Worm (Caenorhabditis elegans) whole organism, young adult: ENCODE measurements around the gene Y41E3.8.
A peak's percentile ranks its signal among the peaks of the same experiment; 100 is the strongest.
"Not testable (repeated sequence)": the region's sequence is repeated elsewhere in the genome, so short reads cannot be mapped to it uniquely, and the experiment has no call there.

Experiments
- B0019.2 ChIP-seq: fragments of 200-800 bp; sonication (Bioruptor generic); conservative IDR thresholded peaks from 2 replicates; pipeline ENCODE4 v1.3.6; 2022; ENCODE audit warnings: missing genetic modification reagents, missing genetic modification characterization, missing compliant biosample characterization
- C17E4.6 ChIP-seq: fragments of 200-800 bp; sonication (Bioruptor generic); IDR thresholded peaks from 2 replicates; pipeline ENCODE4 v1.3.6; 2022; ENCODE audit warnings: missing genetic modification reagents, missing genetic modification characterization, missing compliant biosample characterization
- D2030.7 ChIP-seq: fragments of 200-800 bp; sonication (Bioruptor generic); IDR thresholded peaks from 2 replicates; pipeline ENCODE4 v1.3.6; 2022; ENCODE audit warnings: missing genetic modification reagents, missing genetic modification characterization, missing compliant biosample characterization
- F37B4.10 ChIP-seq: fragments of 200-800 bp; sonication (Bioruptor generic); IDR thresholded peaks from 2 replicates; pipeline ENCODE4 v1.3.6; 2022; ENCODE audit warnings: missing genetic modification characterization, missing compliant biosample characterization
- F39B2.1 ChIP-seq: fragments of 200-800 bp; sonication (Bioruptor generic); IDR thresholded peaks from 2 replicates; pipeline ENCODE4 v1.3.6; 2022; ENCODE audit warnings: missing genetic modification reagents, missing genetic modification characterization, missing compliant biosample characterization
- F57A8.1 ChIP-seq: fragments of 200-800 bp; sonication (Bioruptor generic); optimal IDR thresholded peaks from 2 replicates; lab custom pipeline; 2018; ENCODE audit warnings: mild to moderate bottlenecking, missing genetic modification characterization, moderate library complexity, missing compliant biosample characterization
- K11D2.4 ChIP-seq: fragments of 200-800 bp; sonication (Bioruptor generic); IDR thresholded peaks from 2 replicates; pipeline ENCODE4 v1.3.6; 2022; ENCODE audit warnings: missing genetic modification reagents, missing genetic modification characterization, missing compliant biosample characterization
- Y53G8AR.9 ChIP-seq: fragments of 200-800 bp; sonication (Bioruptor generic); conservative IDR thresholded peaks from 2 replicates; pipeline ENCODE4 v1.3.6; 2022; ENCODE audit warnings: missing genetic modification reagents, missing genetic modification characterization, missing compliant biosample characterization
- Y67H2A.10 ChIP-seq: fragments of 200-800 bp; sonication (Bioruptor generic); conservative IDR thresholded peaks from 2 replicates; pipeline ENCODE4 v1.3.6; 2022; ENCODE audit warnings: missing genetic modification reagents, missing genetic modification characterization, missing compliant biosample characterization
- aptf-2 ChIP-seq: fragments of 200-800 bp; sonication (Bioruptor generic); conservative IDR thresholded peaks from 2 replicates; pipeline ENCODE4 v1.3.6; 2022; ENCODE audit warnings: missing genetic modification reagents, missing genetic modification characterization, missing compliant biosample characterization
- aptf-3 ChIP-seq: fragments of 200-800 bp; sonication (Bioruptor generic); IDR thresholded peaks from 2 replicates; pipeline ENCODE4 v1.3.6; 2022; ENCODE audit warnings: missing genetic modification characterization, missing compliant biosample characterization
- attf-3 ChIP-seq: fragments of 200-800 bp; sonication (Bioruptor generic); conservative IDR thresholded peaks from 2 replicates; pipeline ENCODE4 v1.3.6; 2022; ENCODE audit warnings: missing genetic modification reagents, missing genetic modification characterization, missing compliant biosample characterization
- attf-6 ChIP-seq: fragments of 200-800 bp; sonication (Bioruptor generic); IDR thresholded peaks from 2 replicates; pipeline ENCODE4 v1.3.6; 2022; ENCODE audit warnings: missing genetic modification reagents, missing genetic modification characterization, missing compliant biosample characterization
- bed-1 ChIP-seq: fragments of 200-800 bp; sonication (Bioruptor generic); IDR thresholded peaks from 2 replicates; pipeline ENCODE4 v1.3.6; 2022; ENCODE audit warnings: missing genetic modification reagents, missing genetic modification characterization, missing compliant biosample characterization
- cebp-1 ChIP-seq, 2 experiments: fragments of 200-800 bp in 1 of 2; sonication (Bioruptor generic) in 1 of 2; sonication (generic microtip) in 1 of 2; IDR thresholded peaks in 1 of 2; optimal IDR thresholded peaks in 1 of 2; 2 replicates each; pipeline versions ENCODE4 v1.3.6 to Lab custom; 2017 to 2022; ENCODE audit warnings: missing compliant biosample characterization in 2 of 2, missing genetic modification characterization in 2 of 2, mild to moderate bottlenecking in 1 of 2, missing genetic modification reagents in 1 of 2, moderate library complexity in 1 of 2
- cebp-2 ChIP-seq: fragments of 200-800 bp; sonication (Bioruptor generic); IDR thresholded peaks from 2 replicates; pipeline ENCODE4 v1.3.6; 2022; ENCODE audit warnings: missing genetic modification characterization, missing compliant biosample characterization
- ceh-58 ChIP-seq: fragments of 200-800 bp; sonication (Bioruptor generic); IDR thresholded peaks from 2 replicates; pipeline ENCODE4 v1.3.6; 2022; ENCODE audit warnings: missing genetic modification characterization, missing compliant biosample characterization
- die-1 ChIP-seq: sonication (generic microtip); optimal IDR thresholded peaks from 2 replicates; lab custom pipeline; 2016; ENCODE audit warnings: missing genotype, mild to moderate bottlenecking, missing genetic modification characterization, missing compliant biosample characterization
- dox-1 ChIP-seq: fragments of 200-800 bp; sonication (Bioruptor generic); IDR thresholded peaks from 2 replicates; pipeline ENCODE4 v1.3.6; 2022; ENCODE audit warnings: missing genetic modification reagents, missing genetic modification characterization, missing compliant biosample characterization
- egl-18 ChIP-seq: fragments of 200-800 bp; sonication (Bioruptor generic); IDR thresholded peaks from 2 replicates; pipeline ENCODE4 v1.3.6; 2022; ENCODE audit warnings: missing genetic modification reagents, missing genetic modification characterization, missing compliant biosample characterization
- egrh-3 ChIP-seq: fragments of 200-800 bp; sonication (Bioruptor generic); IDR thresholded peaks from 2 replicates; pipeline ENCODE4 v1.3.6; 2022; ENCODE audit warnings: missing genetic modification reagents, missing genetic modification characterization, missing compliant biosample characterization
- ekl-4 ChIP-seq: fragments of 200-800 bp; sonication (Bioruptor generic); IDR thresholded peaks from 2 replicates; pipeline ENCODE4 v1.3.6; 2022; ENCODE audit warnings: missing genetic modification reagents, missing genetic modification characterization, missing compliant biosample characterization
- hmg-20 ChIP-seq: fragments of 200-800 bp; sonication (Bioruptor generic); IDR thresholded peaks from 2 replicates; pipeline ENCODE4 v1.3.6; 2022; ENCODE audit warnings: missing genetic modification reagents, missing genetic modification characterization, missing compliant biosample characterization
- let-526 ChIP-seq: fragments of 200-800 bp; sonication (Bioruptor generic); IDR thresholded peaks from 2 replicates; pipeline ENCODE4 v1.3.6; 2022; ENCODE audit warnings: missing genetic modification reagents, missing genetic modification characterization, missing compliant biosample characterization
- lin-26 ChIP-seq: fragments of 200-800 bp; sonication (Bioruptor generic); IDR thresholded peaks from 2 replicates; pipeline ENCODE4 v1.3.6; 2022; ENCODE audit warnings: missing genetic modification reagents, missing genetic modification characterization, missing compliant biosample characterization
- lin-54 ChIP-seq: fragments of 200-800 bp; sonication (Bioruptor generic); optimal IDR thresholded peaks from 2 replicates; lab custom pipeline; 2018; ENCODE audit warnings: mild to moderate bottlenecking, missing genetic modification characterization, missing compliant biosample characterization
- lsl-1 ChIP-seq: fragments of 200-800 bp; sonication (Bioruptor generic); optimal IDR thresholded peaks from 2 replicates; lab custom pipeline; 2018; ENCODE audit warnings: mild to moderate bottlenecking, missing genetic modification characterization, moderate library complexity, missing compliant biosample characterization
- madf-3 ChIP-seq: fragments of 200-800 bp; sonication (Bioruptor generic); IDR thresholded peaks from 2 replicates; pipeline ENCODE4 v1.3.6; 2022; ENCODE audit warnings: missing genetic modification reagents, missing genetic modification characterization, missing compliant biosample characterization
- madf-6 ChIP-seq: fragments of 200-800 bp; sonication (Bioruptor generic); IDR thresholded peaks from 2 replicates; pipeline ENCODE4 v1.3.6; 2022; ENCODE audit warnings: missing genetic modification reagents, missing genetic modification characterization, missing compliant biosample characterization
- mcd-1 ChIP-seq: fragments of 200-800 bp; sonication (Bioruptor generic); IDR thresholded peaks from 2 replicates; pipeline ENCODE4 v1.3.6; 2022; ENCODE audit warnings: missing genetic modification reagents, missing genetic modification characterization, missing compliant biosample characterization
- mel-28 ChIP-seq: sonication (generic microtip); optimal IDR thresholded peaks from 2 replicates; lab custom pipeline; 2016; ENCODE audit warnings: borderline replicate concordance, mild to moderate bottlenecking, missing genetic modification characterization, missing compliant biosample characterization
- nfya-1 ChIP-seq: sonication (generic microtip); optimal IDR thresholded peaks from 2 replicates; lab custom pipeline; 2017; ENCODE audit warnings: antibody characterized with exemption, missing compliant biosample characterization, missing genetic modification characterization, borderline replicate concordance; ENCODE audit not compliant: insufficient read depth
- nfyb-1 ChIP-seq: fragments of 200-800 bp; sonication (Bioruptor generic); IDR thresholded peaks from 2 replicates; pipeline ENCODE4 v1.3.6; 2022; ENCODE audit warnings: missing genetic modification reagents, missing genetic modification characterization, missing compliant biosample characterization
- rcor-1 ChIP-seq: fragments of 200-800 bp; sonication (Bioruptor generic); IDR thresholded peaks from 2 replicates; pipeline ENCODE4 v1.3.6; 2022; ENCODE audit warnings: missing genetic modification reagents, missing genetic modification characterization, missing compliant biosample characterization
- rec-8 ChIP-seq, 2 experiments: sonication (generic microtip); optimal IDR thresholded peaks; 2 replicates each; lab custom pipeline; 2016; ENCODE audit warnings: mild to moderate bottlenecking in 2 of 2, missing genetic modification characterization in 2 of 2, missing genetic modification reagents in 2 of 2, missing genotype in 2 of 2, missing biosample characterization in 1 of 2, missing compliant biosample characterization in 1 of 2, moderate library complexity in 1 of 2
- snpc-4 ChIP-seq, 5 experiments: fragments of 150-350 bp in 1 of 5; sonication (generic microtip) in 4 of 5; optimal IDR thresholded peaks; 2 replicates each; lab custom pipeline; 2014 to 2018; ENCODE audit warnings: missing genetic modification characterization in 5 of 5, missing biosample characterization in 3 of 5, antibody characterized with exemption in 2 of 5, mild to moderate bottlenecking in 2 of 5, missing compliant biosample characterization in 2 of 5, missing genotype in 2 of 5, moderate library complexity in 2 of 5, missing genetic modification reagents in 1 of 5
- ztf-18 ChIP-seq: sonication (generic microtip); optimal IDR thresholded peaks from 2 replicates; lab custom pipeline; 2016; ENCODE audit warnings: missing genotype, mild to moderate bottlenecking, missing genetic modification characterization, missing compliant biosample characterization
- ztf-28 ChIP-seq: fragments of 200-800 bp; sonication (Bioruptor generic); IDR thresholded peaks from 2 replicates; pipeline ENCODE4 v1.3.6; 2022; ENCODE audit warnings: missing genetic modification reagents, missing genetic modification characterization, missing compliant biosample characterization

Y41E3.8 gene

DNA sequence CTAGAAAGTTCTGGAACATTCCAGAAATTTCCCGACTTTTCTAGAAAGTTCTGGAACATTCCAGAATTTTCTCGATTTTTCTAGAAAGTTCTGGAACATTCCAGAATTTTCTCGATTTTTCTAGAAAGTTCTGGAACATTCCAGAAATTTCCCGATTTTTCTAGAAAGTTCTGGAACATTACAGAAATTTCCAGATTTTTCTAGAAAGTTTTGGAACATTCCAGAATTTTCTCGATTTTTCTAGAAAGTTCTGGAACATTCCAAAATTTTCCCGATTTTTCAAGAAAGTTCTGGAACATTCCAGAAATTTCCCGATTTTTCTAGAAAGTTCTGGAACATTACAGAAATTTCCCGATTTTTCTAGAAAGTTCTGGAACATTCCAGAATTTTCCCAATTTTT, 30.4 kb upstream of the Y41E3.8 start (continued):
- TF ChIP-seq hmg-20 (GFP tag; lab: Robert Waterston, UW) (0 out of 2 replicates have a peak, but pooled peaks have one; percentile 11), madf-6 (peak; percentile 92), F37B4.10 (GFP tag; lab: Robert Waterston, UW) (peak; percentile 94; the same call in 1 of the 2 replicates), aptf-2 (peak; percentile 88), rcor-1 (GFP tag; lab: Robert Waterston, UW) (peak; percentile 98), egl-18 (GFP tag; lab: Robert Waterston, UW) (peak; percentile 94), attf-3 (GFP tag; lab: Robert Waterston, UW) (peak; percentile 69), bed-1 (GFP tag; lab: Robert Waterston, UW) (peak; percentile 78), K11D2.4 (GFP tag; lab: Robert Waterston, UW) (peak; percentile 53; the same call in 1 of the 2 replicates), Y53G8AR.9 (GFP tag; lab: Robert Waterston, UW) (peak; percentile 87), ceh-58 (peak; percentile 93; the same call in 1 of the 2 replicates), ekl-4 (GFP tag; lab: Robert Waterston, UW) (peak; percentile 98), snpc-4 (tag; optimal IDR thresholded peaks at IDR 0.05; lab: Kevin White, UChicago) (peak in 1 of 4 experiments; percentile 88), mcd-1 (GFP tag; lab: Robert Waterston, UW) (peak; percentile 62; the same call in 1 of the 2 replicates), B0019.2 (GFP tag; lab: Robert Waterston, UW) (peak; percentile 91), Y67H2A.10 (peak; percentile 95), ztf-28 (GFP tag; lab: Robert Waterston, UW) (peak; percentile 93), lsl-1 (GFP tag; lab: Kevin White, UChicago) (peak; percentile 53), egrh-3 (GFP tag; lab: Robert Waterston, UW) (peak; percentile 93), lin-54 (GFP tag; lab: Kevin White, UChicago) (peak; percentile 53), madf-3 (GFP tag; lab: Robert Waterston, UW) (peak; percentile 93), D2030.7 (GFP tag; lab: Robert Waterston, UW) (peak; percentile 97), cebp-2 (GFP tag; lab: Robert Waterston, UW) (peak; percentile 99), attf-6 (GFP tag; lab: Robert Waterston, UW) (peak; percentile 99), dox-1 (peak; percentile 100), F39B2.1 (GFP tag; lab: Robert Waterston, UW) (peak; percentile 95), let-526 (peak; percentile 97), nfyb-1 (peak; percentile 92)
- not testable (repeated sequence) for TF ChIP-seq snpc-4 (GFP tag; optimal IDR thresholded peaks at IDR 0.05; lab: Kevin White, UChicago)
- TF ChIP-seq, all 124 proteins: peak for 52; not testable (repeated sequence) for 72

DNA sequence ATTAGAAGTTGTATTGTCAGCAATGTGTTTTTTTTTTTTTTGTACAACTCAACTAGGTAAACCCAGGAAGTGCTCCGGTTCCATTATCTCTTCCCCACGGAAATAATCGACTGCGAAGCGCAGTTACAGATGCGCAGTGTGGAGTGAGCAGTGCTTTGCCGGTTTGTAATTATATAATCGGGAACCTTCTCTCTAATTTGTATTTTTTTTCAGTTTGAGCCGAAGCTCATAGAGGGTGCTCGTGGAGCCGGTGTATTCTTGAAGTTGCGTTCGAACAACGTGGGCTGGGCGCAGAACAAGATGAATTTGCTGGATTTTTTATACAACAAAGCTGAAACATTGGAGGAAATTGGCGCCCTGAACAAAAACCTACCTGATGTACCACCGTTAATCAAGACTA, 29.2 kb upstream of the Y41E3.8 start, which contains the start of gene Y41E3.13:
Y41E3.13 (plus strand) TSS at position 301 of the 400 bp plus-strand sequence.
- TF ChIP-seq F57A8.1 (GFP tag; lab: Kevin White, UChicago) (no peak), die-1 (tag; lab: Kevin White, UChicago) (no peak), B0019.2 (GFP tag; lab: Robert Waterston, UW) (no peak), aptf-3 (no peak), mel-28 (tag; lab: Kevin White, UChicago) (no peak), rec-8 (tag; optimal IDR thresholded peaks at IDR 0.05; lab: Kevin White, UChicago) (no peak), let-526 (no peak), C17E4.6 (GFP tag; lab: Robert Waterston, UW) (no peak), lin-26 (no peak), cebp-1 (GFP tag; IDR thresholded peaks at IDR 0.05; lab: Robert Waterston, UW) (no peak), cebp-1 (tag; optimal IDR thresholded peaks at IDR 0.05; lab: Kevin White, UChicago) (no peak), cebp-2 (GFP tag; lab: Robert Waterston, UW) (no peak), ztf-18 (tag; lab: Kevin White, UChicago) (no peak), nfya-1 (tag; lab: Kevin White, UChicago) (no peak)
- TF ChIP-seq, all 124 proteins: peak for 0
